Worm (Caenorhabditis elegans) whole organism, young adult: ENCODE results near the gene C45G9.9.

Experiments used
- B0261.1 ChIP-seq: sonication (generic microtip); optimal IDR thresholded peaks from 2 replicates; lab custom pipeline; 2016; ENCODE audit warnings: mild to moderate bottlenecking, missing genetic modification characterization, moderate library complexity, missing compliant biosample characterization
- B0336.3 ChIP-seq: fragments of 200-800 bp; sonication (Bioruptor generic); IDR thresholded peaks from 2 replicates; pipeline ENCODE4 v1.3.6; 2022; ENCODE audit warnings: missing genetic modification characterization, missing compliant biosample characterization
- F23B12.7 ChIP-seq: sonication (generic microtip); optimal IDR thresholded peaks from 2 replicates; lab custom pipeline; 2017; ENCODE audit warnings: missing genetic modification characterization, mild to moderate bottlenecking, missing compliant biosample characterization, antibody characterized with exemption, moderate library complexity; ENCODE audit not compliant: insufficient read depth
- F33H1.4 ChIP-seq: fragments of 200-800 bp; sonication (Bioruptor generic); IDR thresholded peaks from 2 replicates; pipeline ENCODE4 v1.3.6; 2022; ENCODE audit warnings: missing genetic modification reagents, missing genetic modification characterization, missing compliant biosample characterization
- F37B4.10 ChIP-seq: fragments of 200-800 bp; sonication (Bioruptor generic); IDR thresholded peaks from 2 replicates; pipeline ENCODE4 v1.3.6; 2022; ENCODE audit warnings: missing genetic modification characterization, missing compliant biosample characterization
- F39B2.1 ChIP-seq: fragments of 200-800 bp; sonication (Bioruptor generic); IDR thresholded peaks from 2 replicates; pipeline ENCODE4 v1.3.6; 2022; ENCODE audit warnings: missing genetic modification reagents, missing genetic modification characterization, missing compliant biosample characterization
- F49E8.2 ChIP-seq: sonication (generic microtip); optimal IDR thresholded peaks from 3 replicates; lab custom pipeline; 2017; ENCODE audit warnings: missing genetic modification characterization, mild to moderate bottlenecking, missing compliant biosample characterization, antibody characterized with exemption, moderate library complexity; ENCODE audit not compliant: insufficient read depth
- K12H6.12 ChIP-seq: fragments of 200-800 bp; sonication (Bioruptor generic); optimal IDR thresholded peaks from 2 replicates; lab custom pipeline; 2018; ENCODE audit warnings: mild to moderate bottlenecking, missing genetic modification characterization, missing compliant biosample characterization
- T26A5.8 ChIP-seq: sonication (generic microtip); optimal IDR thresholded peaks from 2 replicates; lab custom pipeline; 2016; ENCODE audit warnings: missing genetic modification characterization, missing compliant biosample characterization
- Y67H2A.10 ChIP-seq: fragments of 200-800 bp; sonication (Bioruptor generic); conservative IDR thresholded peaks from 2 replicates; pipeline ENCODE4 v1.3.6; 2022; ENCODE audit warnings: missing genetic modification reagents, missing genetic modification characterization, missing compliant biosample characterization
- Y79H2A.3 ChIP-seq: fragments of 200-800 bp; sonication (Bioruptor generic); conservative IDR thresholded peaks from 2 replicates; pipeline ENCODE4 v1.3.6; 2022; ENCODE audit warnings: missing genetic modification reagents, missing genetic modification characterization, missing compliant biosample characterization
- ama-1 ChIP-seq, 3 experiments: fragments of 150-350 bp in 1 of 3; sonication (generic microtip) in 2 of 3; optimal IDR thresholded peaks; 2 replicates each; lab custom pipeline; 2014 to 2018; ENCODE audit warnings: missing biosample characterization in 2 of 3, missing genetic modification characterization in 2 of 3, missing genetic modification reagents in 2 of 3
- atf-7 ChIP-seq: sonication (generic microtip); optimal IDR thresholded peaks from 2 replicates; lab custom pipeline; 2017; ENCODE audit warnings: mild to moderate bottlenecking, missing genetic modification characterization, missing compliant biosample characterization
- attf-3 ChIP-seq: fragments of 200-800 bp; sonication (Bioruptor generic); conservative IDR thresholded peaks from 2 replicates; pipeline ENCODE4 v1.3.6; 2022; ENCODE audit warnings: missing genetic modification reagents, missing genetic modification characterization, missing compliant biosample characterization
- attf-6 ChIP-seq: fragments of 200-800 bp; sonication (Bioruptor generic); IDR thresholded peaks from 2 replicates; pipeline ENCODE4 v1.3.6; 2022; ENCODE audit warnings: missing genetic modification reagents, missing genetic modification characterization, missing compliant biosample characterization
- bed-2 ChIP-seq: fragments of 200-800 bp; sonication (Bioruptor generic); IDR thresholded peaks from 2 replicates; pipeline ENCODE4 v1.3.6; 2022; ENCODE audit warnings: missing genetic modification reagents, missing genetic modification characterization, missing compliant biosample characterization
- cebp-1 ChIP-seq, 2 experiments: fragments of 200-800 bp in 1 of 2; sonication (Bioruptor generic) in 1 of 2; sonication (generic microtip) in 1 of 2; IDR thresholded peaks in 1 of 2; optimal IDR thresholded peaks in 1 of 2; 2 replicates each; pipeline versions ENCODE4 v1.3.6 to Lab custom; 2017 to 2022; ENCODE audit warnings: missing compliant biosample characterization in 2 of 2, missing genetic modification characterization in 2 of 2, mild to moderate bottlenecking in 1 of 2, missing genetic modification reagents in 1 of 2, moderate library complexity in 1 of 2
- ceh-40 ChIP-seq: fragments of 200-800 bp; sonication (Bioruptor generic); IDR thresholded peaks from 2 replicates; pipeline ENCODE4 v1.3.6; 2022; ENCODE audit warnings: missing genetic modification characterization, missing compliant biosample characterization
- ceh-58 ChIP-seq: fragments of 200-800 bp; sonication (Bioruptor generic); IDR thresholded peaks from 2 replicates; pipeline ENCODE4 v1.3.6; 2022; ENCODE audit warnings: missing genetic modification characterization, missing compliant biosample characterization
- ceh-91 ChIP-seq: fragments of 200-800 bp; sonication (Bioruptor generic); IDR thresholded peaks from 2 replicates; pipeline ENCODE4 v1.3.6; 2022; ENCODE audit warnings: missing genetic modification reagents, missing genetic modification characterization, missing compliant biosample characterization
- dox-1 ChIP-seq: fragments of 200-800 bp; sonication (Bioruptor generic); IDR thresholded peaks from 2 replicates; pipeline ENCODE4 v1.3.6; 2022; ENCODE audit warnings: missing genetic modification reagents, missing genetic modification characterization, missing compliant biosample characterization
- dpl-1 ChIP-seq: fragments of 150-350 bp; optimal IDR thresholded peaks from 2 replicates; lab custom pipeline; 2014; ENCODE audit warnings: missing biosample characterization, missing genetic modification reagents, missing genetic modification characterization
- efl-1 ChIP-seq: fragments of 150-350 bp; optimal IDR thresholded peaks from 2 replicates; lab custom pipeline; 2014; ENCODE audit warnings: missing biosample characterization, missing genetic modification reagents, missing genetic modification characterization
- egl-44 ChIP-seq: fragments of 200-800 bp; sonication (Bioruptor generic); IDR thresholded peaks from 2 replicates; pipeline ENCODE4 v1.3.6; 2022; ENCODE audit warnings: missing genetic modification reagents, missing genetic modification characterization, missing compliant biosample characterization
- ekl-4 ChIP-seq: fragments of 200-800 bp; sonication (Bioruptor generic); IDR thresholded peaks from 2 replicates; pipeline ENCODE4 v1.3.6; 2022; ENCODE audit warnings: missing genetic modification reagents, missing genetic modification characterization, missing compliant biosample characterization
- hlh-26 ChIP-seq: fragments of 200-800 bp; sonication (Bioruptor generic); conservative IDR thresholded peaks from 2 replicates; pipeline ENCODE4 v1.3.6; 2022; ENCODE audit warnings: missing genetic modification reagents, missing genetic modification characterization, missing compliant biosample characterization
- lag-1 ChIP-seq: fragments of 200-800 bp; sonication (Bioruptor generic); IDR thresholded peaks from 2 replicates; pipeline ENCODE4 v1.3.6; 2022; ENCODE audit warnings: missing genetic modification reagents, missing genetic modification characterization, missing compliant biosample characterization
- let-607 ChIP-seq, 2 experiments: fragments of 200-800 bp in 1 of 2; sonication (Bioruptor generic) in 1 of 2; sonication (generic microtip) in 1 of 2; optimal IDR thresholded peaks; 2 replicates each; lab custom pipeline; 2016 to 2018; ENCODE audit warnings: mild to moderate bottlenecking in 2 of 2, missing compliant biosample characterization in 2 of 2, missing genetic modification characterization in 2 of 2, moderate library complexity in 2 of 2, missing genotype in 1 of 2
- lin-35 ChIP-seq, 3 experiments: fragments of 150-350 bp in 2 of 3; sonication (generic microtip) in 1 of 3; optimal IDR thresholded peaks; 2 replicates each; lab custom pipeline; 2014 to 2018; ENCODE audit warnings: missing biosample characterization in 3 of 3, missing genetic modification characterization in 3 of 3, missing genetic modification reagents in 3 of 3
- lin-54 ChIP-seq: fragments of 200-800 bp; sonication (Bioruptor generic); optimal IDR thresholded peaks from 2 replicates; lab custom pipeline; 2018; ENCODE audit warnings: mild to moderate bottlenecking, missing genetic modification characterization, missing compliant biosample characterization
- lsl-1 ChIP-seq: fragments of 200-800 bp; sonication (Bioruptor generic); optimal IDR thresholded peaks from 2 replicates; lab custom pipeline; 2018; ENCODE audit warnings: mild to moderate bottlenecking, missing genetic modification characterization, moderate library complexity, missing compliant biosample characterization
- madf-10 ChIP-seq: sonication (generic microtip); optimal IDR thresholded peaks from 2 replicates; lab custom pipeline; 2016; ENCODE audit warnings: mild to moderate bottlenecking, missing genetic modification characterization, missing compliant biosample characterization
- madf-6 ChIP-seq: fragments of 200-800 bp; sonication (Bioruptor generic); IDR thresholded peaks from 2 replicates; pipeline ENCODE4 v1.3.6; 2022; ENCODE audit warnings: missing genetic modification reagents, missing genetic modification characterization, missing compliant biosample characterization
- madf-8 ChIP-seq: fragments of 200-800 bp; sonication (Bioruptor generic); conservative IDR thresholded peaks from 2 replicates; pipeline ENCODE4 v1.3.6; 2022; ENCODE audit warnings: missing genetic modification reagents, missing genetic modification characterization, missing compliant biosample characterization
- mxl-1 ChIP-seq: sonication (generic microtip); optimal IDR thresholded peaks from 2 replicates; lab custom pipeline; 2016; ENCODE audit warnings: missing genetic modification characterization, missing compliant biosample characterization
- nfya-2 ChIP-seq: fragments of 200-800 bp; sonication (Bioruptor generic); IDR thresholded peaks from 2 replicates; pipeline ENCODE4 v1.3.6; 2022; ENCODE audit warnings: missing genetic modification reagents, missing genetic modification characterization, missing compliant biosample characterization
- nhr-120 ChIP-seq: fragments of 200-800 bp; sonication (Bioruptor generic); IDR thresholded peaks from 2 replicates; pipeline ENCODE4 v1.3.6; 2022; ENCODE audit warnings: missing genetic modification characterization, missing compliant biosample characterization
- snpc-3.4 ChIP-seq: sonication (generic microtip); optimal IDR thresholded peaks from 2 replicates; lab custom pipeline; 2017; ENCODE audit warnings: missing genetic modification characterization, mild to moderate bottlenecking, missing compliant biosample characterization, antibody characterized with exemption, moderate library complexity, missing genotype, missing genetic modification reagents
- snpc-4 ChIP-seq, 5 experiments: fragments of 150-350 bp in 1 of 5; sonication (generic microtip) in 4 of 5; optimal IDR thresholded peaks; 2 replicates each; lab custom pipeline; 2014 to 2018; ENCODE audit warnings: missing genetic modification characterization in 5 of 5, missing biosample characterization in 3 of 5, antibody characterized with exemption in 2 of 5, mild to moderate bottlenecking in 2 of 5, missing compliant biosample characterization in 2 of 5, missing genotype in 2 of 5, moderate library complexity in 2 of 5, missing genetic modification reagents in 1 of 5
- tbp1 ChIP-seq: fragments of 200-800 bp; sonication (Bioruptor generic); optimal IDR thresholded peaks from 2 replicates; lab custom pipeline; 2018; ENCODE audit warnings: mild to moderate bottlenecking, missing genetic modification characterization, missing compliant biosample characterization
- unc-62 ChIP-seq: fragments of 150-350 bp; optimal IDR thresholded peaks from 2 replicates; lab custom pipeline; 2014; ENCODE audit warnings: missing biosample characterization, missing genetic modification reagents, missing genetic modification characterization
- ztf-6 ChIP-seq: fragments of 200-800 bp; sonication (Bioruptor generic); IDR thresholded peaks from 2 replicates; pipeline ENCODE4 v1.3.6; 2022; ENCODE audit warnings: missing genetic modification reagents, missing genetic modification characterization, missing compliant biosample characterization

The C45G9.9 gene

ce11 chrIII:5074398-5074797 lies 18.8 kb upstream of the C45G9.9 start, which contains the start of gene ttbk-6 (continued):
- no peak for TF ChIP-seq snpc-3.4 (tag; lab: Kevin White, UChicago)

- TF ChIP-seq ceh-40 (GFP tag; lab: Robert Waterston, UW) (no peak), lag-1 (no peak)
Observed at ce11 chrIII:5071509-5071908, 15.9 kb upstream of the C45G9.9 start, which contains the start of gene C45G9.12. C45G9.12 (minus strand) TSS chrIII:5071609.

- TF ChIP-seq B0261.1 (no peak), T26A5.8 (no peak), mxl-1 (tag; lab: Kevin White, UChicago) (no peak), egl-44 (GFP tag; lab: Robert Waterston, UW) (no peak), cebp-1 (GFP tag; IDR thresholded peaks at IDR 0.05; lab: Robert Waterston, UW) (no peak), cebp-1 (tag; optimal IDR thresholded peaks at IDR 0.05; lab: Kevin White, UChicago) (no peak), K12H6.12 (tag; lab: Kevin White, UChicago) (peak; percentile 31), attf-3 (GFP tag; lab: Robert Waterston, UW) (no peak), let-607 (tag; optimal IDR thresholded peaks at IDR 0.05; lab: Kevin White, UChicago) (no peak), F33H1.4 (peak; percentile 65), bed-2 (no peak), madf-8 (GFP tag; lab: Robert Waterston, UW) (peak; percentile 36), dox-1 (GFP tag; lab: Robert Waterston, UW) (no peak), ekl-4 (GFP tag; lab: Robert Waterston, UW) (0 out of 2 replicates have a peak, but pooled peaks have one; percentile 37), madf-10 (no peak), ceh-58 (no peak), ceh-91 (no peak), F23B12.7 (tag; lab: Kevin White, UChicago) (no peak), lin-35 (GFP tag; optimal IDR thresholded peaks at IDR 0.05; lab: Kevin White, UChicago) (peak in 1 of 3 experiments; percentile 74), F49E8.2 (tag; lab: Kevin White, UChicago) (no peak), lin-54 (peak; percentile 83), dpl-1 (peak; percentile 58), lsl-1 (GFP tag; lab: Kevin White, UChicago) (peak; percentile 39), unc-62 (GFP tag; lab: Kevin White, UChicago) (no peak), tbp1 (GFP tag; lab: Kevin White, UChicago) (no peak), hlh-26 (GFP tag; lab: Robert Waterston, UW) (no peak), efl-1 (GFP tag; lab: Kevin White, UChicago) (peak; percentile 65), madf-6 (GFP tag; lab: Robert Waterston, UW) (peak; percentile 73; the same call in 1 of the 2 replicates), nhr-120 (GFP tag; lab: Robert Waterston, UW) (no peak), Y79H2A.3 (no peak), snpc-4 (GFP tag; optimal IDR thresholded peaks at IDR 0.05; lab: Kevin White, UChicago) (no peak), snpc-4 (tag; optimal IDR thresholded peaks at IDR 0.05; lab: Kevin White, UChicago) (peak in 1 of 4 experiments; percentile 45), atf-7 (tag; lab: Kevin White, UChicago) (no peak), Y67H2A.10 (peak; percentile 57; the same call in 1 of the 2 replicates), ztf-6 (no peak), attf-6 (GFP tag; lab: Robert Waterston, UW) (no peak), F39B2.1 (no peak), B0336.3 (GFP tag; lab: Robert Waterston, UW) (no peak), nfya-2 (no peak), ama-1 (optimal IDR thresholded peaks at IDR 0.05; lab: Kevin White, UChicago) (no peak), ama-1 (GFP tag; optimal IDR thresholded peaks at IDR 0.05; lab: Kevin White, UChicago) (no peak), F37B4.10 (GFP tag; lab: Robert Waterston, UW) (no peak)
Observed at ce11 chrIII:5068675-5069233, 13.1 kb upstream of the C45G9.9 start, which contains the start of the genes C45G9.11 and C45G9.2. C45G9.11 (minus strand) TSS chrIII:5068725. C45G9.2 (plus strand) TSS chrIII:5069066.
